Worm (Caenorhabditis elegans) whole organism, mixed stage, embryonic: ENCODE results near the gene hpd-1.

ENCODE experiments used
- lin-13 ChIP-seq: fragments of 150-350 bp; optimal IDR thresholded peaks from 2 replicates; lab custom pipeline; 2014; ENCODE audit warnings: missing biosample characterization, missing genetic modification characterization
- mab-5 ChIP-seq: fragments of 150-350 bp; optimal IDR thresholded peaks from 2 replicates; lab custom pipeline; 2014; ENCODE audit warnings: missing biosample characterization, missing genetic modification characterization
- nhr-12 ChIP-seq: fragments of 150-350 bp; optimal IDR thresholded peaks from 2 replicates; lab custom pipeline; 2014; ENCODE audit warnings: missing biosample characterization, missing genetic modification characterization
- nhr-76 ChIP-seq: sonication (generic microtip); optimal IDR thresholded peaks from 2 replicates; lab custom pipeline; 2017; ENCODE audit warnings: missing biosample characterization, missing genetic modification characterization
- pha-4 ChIP-seq: fragments of 150-350 bp; optimal IDR thresholded peaks from 2 replicates; lab custom pipeline; 2018; ENCODE audit warnings: missing biosample characterization, missing genetic modification reagents, missing genetic modification characterization
- snpc-4 ChIP-seq: fragments of 150-350 bp; optimal IDR thresholded peaks from 2 replicates; lab custom pipeline; 2014; ENCODE audit warnings: missing biosample characterization, missing genetic modification characterization
- unc-39 ChIP-seq: fragments of 150-350 bp; optimal IDR thresholded peaks from 2 replicates; lab custom pipeline; 2014; ENCODE audit warnings: missing biosample characterization, missing genetic modification characterization
- unc-62 ChIP-seq: fragments of 150-350 bp; optimal IDR thresholded peaks from 2 replicates; lab custom pipeline; 2014; ENCODE audit warnings: missing biosample characterization, missing genetic modification reagents, missing genetic modification characterization
- ztf-11 ChIP-seq: fragments of 150-350 bp; optimal IDR thresholded peaks from 2 replicates; lab custom pipeline; 2014; ENCODE audit warnings: missing biosample characterization, missing genetic modification characterization

DNA sequence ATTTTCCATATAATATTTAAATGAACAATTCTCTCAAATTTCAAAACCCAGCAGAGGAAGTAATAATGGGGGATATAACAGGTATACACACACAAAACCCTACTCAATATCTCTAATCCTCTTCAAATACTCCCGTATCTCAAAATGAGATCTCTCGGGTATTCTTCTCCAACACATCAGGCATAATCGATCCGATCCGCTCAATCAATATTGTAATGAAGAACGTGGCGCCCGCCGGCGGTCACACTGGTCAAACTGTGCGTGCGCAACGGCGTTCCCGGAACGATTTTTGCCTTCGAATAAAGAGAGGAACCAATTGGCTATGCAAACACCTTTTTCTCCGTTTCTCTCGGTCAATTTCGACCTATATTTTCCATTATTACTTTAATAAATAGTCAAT, 27.2 kb downstream of the hpd-1 start:
- TF ChIP-seq mab-5 (tag; lab: Kevin White, UChicago) (no peak), lin-13 (tag; lab: Kevin White, UChicago) (no peak), ztf-11 (tag; lab: Kevin White, UChicago) (no peak), snpc-4 (tag; lab: Kevin White, UChicago) (no peak), unc-39 (no peak), nhr-12 (tag; lab: Kevin White, UChicago) (no peak), nhr-76 (tag; lab: Kevin White, UChicago) (no peak), pha-4 (no peak), unc-62 (GFP tag; lab: Kevin White, UChicago) (no peak)
